Worm (Caenorhabditis elegans): ENCODE measurements around the gene sra-32.

DNA sequence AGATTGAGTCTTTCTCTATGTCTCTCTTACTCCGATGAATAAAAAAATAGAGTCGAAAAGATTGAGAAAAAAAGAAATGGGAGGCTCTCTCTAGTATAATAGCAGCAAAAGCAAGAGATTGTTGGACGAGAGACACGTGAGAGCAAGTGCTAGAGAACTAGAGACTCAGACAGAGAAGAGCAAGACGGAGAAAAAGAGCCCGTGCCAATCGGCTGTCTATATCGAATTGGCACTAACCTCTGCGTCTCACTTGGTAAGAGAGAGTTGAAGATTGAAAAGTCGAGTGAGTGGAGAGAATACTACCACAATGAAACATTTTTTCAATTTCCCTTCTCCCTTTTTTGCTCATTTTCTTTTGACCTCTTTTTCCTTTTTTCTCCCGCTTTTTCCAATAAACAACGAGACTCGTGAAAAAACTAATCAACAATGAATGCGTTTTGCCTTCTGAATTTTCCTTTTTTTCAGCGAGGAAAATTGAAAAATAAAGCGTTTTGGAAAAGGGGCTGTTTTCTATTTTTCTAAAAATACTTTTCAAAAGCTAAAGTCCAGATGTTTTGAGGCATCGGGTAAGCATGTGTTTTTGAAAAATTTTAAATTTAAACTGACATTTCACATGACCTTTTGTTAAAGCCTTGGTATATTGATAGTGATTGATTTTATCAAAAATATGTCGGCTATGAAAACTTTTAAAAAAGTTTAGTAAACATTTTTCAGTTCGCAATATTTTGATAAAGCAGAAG is 25.1 kb downstream of the sra-32 start:
- TF ChIP-seq mab-5 (tag; optimal IDR thresholded peaks at IDR 0.05) (peak; percentile 40), nhr-21 (tag; optimal IDR thresholded peaks at IDR 0.05) (no peak), zag-1 (tag; optimal IDR thresholded peaks at IDR 0.05) (peak; percentile 43), aly-2 (tag; optimal IDR thresholded peaks at IDR 0.05) (no peak), unc-55 (GFP tag; optimal IDR thresholded peaks at IDR 0.05) (peak; percentile 80), ama-1 (optimal IDR thresholded peaks at IDR 0.05) (no peak), unc-39 (tag; optimal IDR thresholded peaks at IDR 0.05) (no peak), lin-13 (GFP tag; optimal IDR thresholded peaks at IDR 0.05) (peak; percentile 45), lsy-2 (tag; optimal IDR thresholded peaks at IDR 0.05) (peak; percentile 45 to 78), lin-39 (tag; optimal IDR thresholded peaks at IDR 0.05) (no peak), snpc-4 (tag; optimal IDR thresholded peaks at IDR 0.05) (peak; percentile 57), egl-27 (tag; optimal IDR thresholded peaks at IDR 0.05) (peak; percentile 10), ztf-11 (tag; optimal IDR thresholded peaks at IDR 0.05) (no peak), ztf-4 (tag; optimal IDR thresholded peaks at IDR 0.05) (no peak)
